Worm (Caenorhabditis elegans) whole organism, mixed stage, embryonic: ENCODE results near the gene K02E10.6.

Experiments used
- bed-3 ChIP-seq: fragments of 200-800 bp; sonication (Bioruptor generic); optimal IDR thresholded peaks from 3 replicates; lab custom pipeline; 2018; ENCODE audit warnings: mild to moderate bottlenecking, missing genetic modification characterization, moderate library complexity, missing compliant biosample characterization
- blmp-1 ChIP-seq: fragments of 150-350 bp; optimal IDR thresholded peaks from 2 replicates; lab custom pipeline; 2014; ENCODE audit warnings: missing biosample characterization, missing genetic modification characterization
- ceh-39 ChIP-seq: fragments of 150-350 bp; optimal IDR thresholded peaks from 2 replicates; lab custom pipeline; 2014; ENCODE audit warnings: missing biosample characterization, missing genetic modification characterization
- ceh-43 ChIP-seq: fragments of 200-800 bp; sonication (Bioruptor generic); optimal IDR thresholded peaks from 2 replicates; lab custom pipeline; 2018; ENCODE audit warnings: mild to moderate bottlenecking, missing genetic modification characterization, moderate library complexity, missing compliant biosample characterization
- ceh-83 ChIP-seq: fragments of 200-800 bp; sonication (Bioruptor generic); optimal IDR thresholded peaks from 2 replicates; lab custom pipeline; 2018; ENCODE audit warnings: mild to moderate bottlenecking, missing genetic modification characterization, missing compliant biosample characterization
- ces-1 ChIP-seq: fragments of 150-350 bp; optimal IDR thresholded peaks from 2 replicates; lab custom pipeline; 2014; ENCODE audit warnings: missing biosample characterization, missing genetic modification reagents, missing genetic modification characterization
- cnd-1 ChIP-seq: fragments of 200-800 bp; sonication (Bioruptor generic); optimal IDR thresholded peaks from 2 replicates; lab custom pipeline; 2018; ENCODE audit warnings: mild to moderate bottlenecking, missing genetic modification characterization, missing compliant biosample characterization
- elt-1 ChIP-seq: sonication (generic microtip); optimal IDR thresholded peaks from 2 replicates; lab custom pipeline; 2017; ENCODE audit warnings: missing genetic modification characterization, mild to moderate bottlenecking, missing compliant biosample characterization, antibody characterized with exemption, moderate library complexity, borderline replicate concordance; ENCODE audit not compliant: insufficient read depth
- elt-3 ChIP-seq: fragments of 150-350 bp; optimal IDR thresholded peaks from 2 replicates; lab custom pipeline; 2014; ENCODE audit warnings: missing biosample characterization, missing genetic modification characterization
- flh-1 ChIP-seq: fragments of 200-800 bp; sonication (Bioruptor generic); optimal IDR thresholded peaks from 2 replicates; lab custom pipeline; 2018; ENCODE audit warnings: mild to moderate bottlenecking, missing genetic modification characterization, moderate library complexity, missing compliant biosample characterization
- ham-2 ChIP-seq: fragments of 200-800 bp; sonication (Bioruptor generic); optimal IDR thresholded peaks from 2 replicates; lab custom pipeline; 2018; ENCODE audit warnings: mild to moderate bottlenecking, missing genetic modification characterization, missing compliant biosample characterization
- hlh-1 ChIP-seq: fragments of 150-350 bp; optimal IDR thresholded peaks from 2 replicates; lab custom pipeline; 2014; ENCODE audit warnings: missing biosample characterization, missing genetic modification reagents, missing genetic modification characterization
- lin-13 ChIP-seq: fragments of 150-350 bp; optimal IDR thresholded peaks from 2 replicates; lab custom pipeline; 2014; ENCODE audit warnings: missing biosample characterization, missing genetic modification characterization
- lin-32 ChIP-seq: fragments of 200-800 bp; sonication (Bioruptor generic); optimal IDR thresholded peaks from 2 replicates; lab custom pipeline; 2018; ENCODE audit warnings: mild to moderate bottlenecking, missing genetic modification characterization, missing compliant biosample characterization
- lsy-2 ChIP-seq: fragments of 150-350 bp; optimal IDR thresholded peaks from 2 replicates; lab custom pipeline; 2014; ENCODE audit warnings: missing biosample characterization, missing genetic modification characterization
- mep-1 ChIP-seq: fragments of 150-350 bp; optimal IDR thresholded peaks from 2 replicates; lab custom pipeline; 2017; ENCODE audit warnings: missing biosample characterization, missing genetic modification reagents, missing genetic modification characterization, inconsistent platforms
- mls-2 ChIP-seq: sonication (generic microtip); optimal IDR thresholded peaks from 2 replicates; lab custom pipeline; 2016; ENCODE audit warnings: mild to moderate bottlenecking, missing genetic modification characterization, moderate library complexity, missing compliant biosample characterization
- nhr-12 ChIP-seq: fragments of 150-350 bp; optimal IDR thresholded peaks from 2 replicates; lab custom pipeline; 2014; ENCODE audit warnings: missing biosample characterization, missing genetic modification characterization
- nhr-2 ChIP-seq: fragments of 150-350 bp; optimal IDR thresholded peaks from 2 replicates; lab custom pipeline; 2014; ENCODE audit warnings: missing biosample characterization, missing genetic modification characterization
- nhr-28 ChIP-seq: fragments of 150-350 bp; optimal IDR thresholded peaks from 2 replicates; lab custom pipeline; 2014; ENCODE audit warnings: missing biosample characterization, missing genetic modification characterization
- nhr-76 ChIP-seq: sonication (generic microtip); optimal IDR thresholded peaks from 2 replicates; lab custom pipeline; 2017; ENCODE audit warnings: missing biosample characterization, missing genetic modification characterization
- pha-4 ChIP-seq: fragments of 150-350 bp; optimal IDR thresholded peaks from 2 replicates; lab custom pipeline; 2018; ENCODE audit warnings: missing biosample characterization, missing genetic modification reagents, missing genetic modification characterization
- sem-2 ChIP-seq: fragments of 200-800 bp; sonication (Bioruptor generic); optimal IDR thresholded peaks from 2 replicates; lab custom pipeline; 2018; ENCODE audit warnings: mild to moderate bottlenecking, missing genetic modification characterization, missing compliant biosample characterization
- snpc-4 ChIP-seq: fragments of 150-350 bp; optimal IDR thresholded peaks from 2 replicates; lab custom pipeline; 2014; ENCODE audit warnings: missing biosample characterization, missing genetic modification characterization
- sptf-1 ChIP-seq: sonication (generic microtip); optimal IDR thresholded peaks from 2 replicates; lab custom pipeline; 2017; ENCODE audit warnings: mild to moderate bottlenecking, missing genetic modification characterization, moderate library complexity, missing compliant biosample characterization
- tbx-8 ChIP-seq: fragments of 200-800 bp; sonication (Bioruptor generic); optimal IDR thresholded peaks from 2 replicates; lab custom pipeline; 2018; ENCODE audit warnings: mild to moderate bottlenecking, missing genetic modification characterization, moderate library complexity, missing compliant biosample characterization
- unc-120 ChIP-seq: sonication (generic microtip); optimal IDR thresholded peaks from 2 replicates; lab custom pipeline; 2017; ENCODE audit warnings: missing genetic modification characterization, missing compliant biosample characterization; ENCODE audit not compliant: poor library complexity, severe bottlenecking
- unc-39 ChIP-seq: fragments of 150-350 bp; optimal IDR thresholded peaks from 2 replicates; lab custom pipeline; 2014; ENCODE audit warnings: missing biosample characterization, missing genetic modification characterization
- unc-62 ChIP-seq: fragments of 150-350 bp; optimal IDR thresholded peaks from 2 replicates; lab custom pipeline; 2014; ENCODE audit warnings: missing biosample characterization, missing genetic modification reagents, missing genetic modification characterization
- zip-8 ChIP-seq: fragments of 150-350 bp; optimal IDR thresholded peaks from 2 replicates; lab custom pipeline; 2014; ENCODE audit warnings: missing biosample characterization, missing genetic modification characterization
- ztf-11 ChIP-seq: fragments of 150-350 bp; optimal IDR thresholded peaks from 2 replicates; lab custom pipeline; 2014; ENCODE audit warnings: missing biosample characterization, missing genetic modification characterization

Gene K02E10.6

DNA sequence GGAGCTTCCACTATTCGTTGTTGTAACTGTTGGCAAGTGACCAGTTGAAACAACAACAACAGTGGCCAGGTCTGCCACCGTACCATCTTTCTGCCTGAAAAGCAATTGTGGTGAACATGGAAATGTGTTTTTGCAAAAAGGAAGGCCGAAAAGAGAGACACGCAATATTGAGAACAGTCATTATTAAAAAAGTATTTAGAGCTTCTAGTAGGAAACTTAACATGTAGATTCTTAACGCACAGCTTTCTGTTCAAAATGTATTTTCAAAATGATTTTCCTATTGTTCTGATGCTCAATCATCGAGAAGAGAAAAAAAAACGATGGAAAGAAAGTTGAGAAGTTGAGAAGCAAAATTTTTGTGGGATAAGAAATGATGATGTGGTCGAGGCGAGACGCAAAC lies 32.7 kb upstream of the K02E10.6 start, which contains the start of gene syg-1:
syg-1 (minus strand) TSS at position 101 of the 400 bp plus-strand sequence.
- TF ChIP-seq nhr-76 (tag; lab: Kevin White, UChicago) (no peak), bed-3 (GFP tag; lab: Kevin White, UChicago) (no peak), ztf-11 (tag; lab: Kevin White, UChicago) (no peak), elt-3 (no peak)

DNA sequence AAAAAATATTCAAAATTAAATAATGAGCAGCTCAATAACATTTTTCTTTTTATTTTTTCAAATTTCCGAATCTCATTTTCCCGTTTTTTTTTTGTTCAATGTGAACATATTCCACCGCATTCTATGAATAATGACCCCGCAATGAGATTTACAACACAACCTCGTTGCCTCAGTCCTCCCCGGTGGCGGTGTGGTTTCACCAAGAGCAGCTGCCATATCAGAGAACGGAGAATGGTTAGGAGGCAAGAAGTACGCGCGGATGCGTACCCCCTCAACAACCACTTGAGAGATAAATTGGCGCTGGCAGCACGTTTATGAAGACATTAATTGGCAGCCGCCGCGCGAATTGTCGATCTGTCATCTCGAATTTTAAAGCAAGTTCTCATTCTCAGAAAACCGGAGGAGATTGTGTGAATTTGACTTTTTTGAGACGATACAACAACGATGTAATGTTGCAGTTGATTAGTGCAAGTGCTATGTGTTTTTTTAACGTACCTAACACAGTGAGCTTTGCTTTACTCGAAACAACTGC lies 31.2 kb upstream of the K02E10.6 start:
- no peak for TF ChIP-seq mls-2
- no peak for TF ChIP-seq cnd-1 (tag; lab: Kevin White, UChicago)
- no peak for TF ChIP-seq zip-8 (tag; lab: Kevin White, UChicago)
- TF ChIP-seq elt-3 = no peak
- TF ChIP-seq ces-1 (GFP tag; lab: Kevin White, UChicago) = peak; percentile 66
- TF ChIP-seq unc-120 (tag; lab: Kevin White, UChicago) = no peak
- TF ChIP-seq hlh-1 = peak; percentile 95
- no peak for TF ChIP-seq snpc-4 (tag; lab: Kevin White, UChicago)
- peak; percentile 42 for TF ChIP-seq unc-62

DNA sequence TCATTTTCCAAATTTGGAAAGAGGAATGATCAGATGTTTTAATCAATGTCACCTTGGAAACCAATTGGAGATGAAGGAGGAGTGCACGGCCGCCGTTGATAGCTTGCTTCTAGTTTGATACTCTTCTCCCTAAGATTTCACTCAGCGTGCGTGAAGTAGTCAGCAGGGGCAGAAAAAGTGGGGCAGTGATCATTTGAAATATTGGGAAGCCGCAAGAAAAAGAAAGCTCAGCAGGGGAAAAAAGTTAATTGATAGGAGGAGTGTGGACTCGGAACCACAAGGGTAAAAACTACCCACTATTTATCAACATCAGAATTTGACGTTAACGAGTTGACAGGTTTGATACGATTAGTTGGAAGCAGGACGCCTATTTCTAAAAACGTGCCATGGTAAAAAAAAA lies 25.9 kb upstream of the K02E10.6 start, which contains the start of gene K02E10.7:
K02E10.7 (minus strand) TSS at position 101 of the 400 bp plus-strand sequence.
- TF ChIP-seq mls-2 (no peak), lin-13 (tag; lab: Kevin White, UChicago) (no peak), unc-39 (no peak), hlh-1 (no peak), mep-1 (tag; lab: Kevin White, UChicago) (no peak), ceh-43 (no peak), nhr-2 (no peak), elt-1 (tag; lab: Kevin White, UChicago) (no peak), lsy-2 (no peak), ces-1 (GFP tag; lab: Kevin White, UChicago) (no peak), nhr-28 (tag; lab: Kevin White, UChicago) (no peak), pha-4 (tag; lab: Kevin White, UChicago) (no peak), blmp-1 (no peak), elt-3 (no peak), ceh-39 (tag; lab: Kevin White, UChicago) (no peak), ham-2 (no peak), tbx-8 (GFP tag; lab: Kevin White, UChicago) (no peak), ztf-11 (tag; lab: Kevin White, UChicago) (no peak), lin-32 (GFP tag; lab: Kevin White, UChicago) (no peak), nhr-12 (tag; lab: Kevin White, UChicago) (no peak)

DNA sequence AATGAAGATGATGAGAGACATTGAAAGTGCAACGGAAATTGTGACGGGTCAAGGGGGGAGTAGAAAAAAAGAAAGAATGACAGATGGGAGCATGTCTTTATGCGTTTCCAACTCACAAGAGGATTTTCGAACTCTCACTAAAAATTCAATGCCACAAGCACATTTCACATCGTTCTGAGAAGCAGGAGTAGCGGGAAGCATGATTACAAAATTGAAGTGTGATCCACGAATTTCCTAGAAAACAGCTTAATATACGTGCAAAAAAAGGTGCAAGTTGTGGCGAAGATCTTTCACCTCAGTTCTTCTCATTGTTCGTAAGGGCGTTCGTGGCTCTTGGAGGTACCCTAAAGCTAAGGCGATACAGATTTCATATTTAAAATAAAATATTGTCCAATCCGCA lies 24.2 kb upstream of the K02E10.6 start:
- TF ChIP-seq flh-1 (GFP tag; lab: Kevin White, UChicago) = no peak
- TF ChIP-seq unc-62 = no peak
- TF ChIP-seq snpc-4 (tag; lab: Kevin White, UChicago) = no peak
- no peak for TF ChIP-seq nhr-28 (tag; lab: Kevin White, UChicago)
- TF ChIP-seq lin-13 (tag; lab: Kevin White, UChicago) = no peak
- TF ChIP-seq bed-3 (GFP tag; lab: Kevin White, UChicago) = no peak
- TF ChIP-seq lin-32 (GFP tag; lab: Kevin White, UChicago) = no peak
- no peak for TF ChIP-seq elt-3
- no peak for TF ChIP-seq ham-2
- TF ChIP-seq unc-39 = no peak
- TF ChIP-seq unc-120 (tag; lab: Kevin White, UChicago) = no peak
- no peak for TF ChIP-seq lsy-2
- TF ChIP-seq ceh-39 (tag; lab: Kevin White, UChicago) = no peak
- TF ChIP-seq sem-2 = no peak
- no peak for TF ChIP-seq ceh-83 (GFP tag; lab: Kevin White, UChicago)
- TF ChIP-seq mep-1 (tag; lab: Kevin White, UChicago) = no peak
- no peak for TF ChIP-seq hlh-1
- TF ChIP-seq sptf-1 (tag; lab: Kevin White, UChicago) = no peak

DNA sequence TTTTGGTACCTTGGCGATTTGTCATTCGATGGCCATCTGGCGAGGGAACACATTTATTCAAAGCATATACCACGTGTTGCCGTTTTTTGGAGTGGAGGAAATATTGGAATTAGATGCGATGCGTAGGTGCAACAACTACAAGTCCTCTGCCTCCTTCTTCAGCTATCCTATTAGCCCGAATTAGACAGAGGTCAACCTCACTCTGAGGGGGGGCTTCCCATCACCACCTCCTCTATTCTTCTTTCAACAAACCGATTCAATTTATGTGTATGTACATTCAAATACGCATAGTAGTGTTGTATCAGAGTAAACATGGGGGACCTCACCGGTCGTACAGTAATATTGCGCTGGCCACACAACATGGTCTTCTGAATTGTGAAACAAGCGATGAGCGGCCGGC lies 15.2 kb upstream of the K02E10.6 start:
- TF ChIP-seq nhr-2 (peak; percentile 18), snpc-4 (tag; lab: Kevin White, UChicago) (no peak), ham-2 (peak; percentile 52), flh-1 (GFP tag; lab: Kevin White, UChicago) (no peak), blmp-1 (no peak), ceh-83 (GFP tag; lab: Kevin White, UChicago) (peak; percentile 0), ces-1 (GFP tag; lab: Kevin White, UChicago) (peak; percentile 19), pha-4 (tag; lab: Kevin White, UChicago) (peak; percentile 53)
